Worm (Caenorhabditis elegans) whole organism, young adult: ENCODE measurements around the gene F35H10.3.

Source experiments
- B0019.2 ChIP-seq: fragments of 200-800 bp; sonication (Bioruptor generic); conservative IDR thresholded peaks from 2 replicates; pipeline ENCODE4 v1.3.6; 2022; ENCODE audit warnings: missing genetic modification reagents, missing genetic modification characterization, missing compliant biosample characterization
- B0261.1 ChIP-seq: sonication (generic microtip); optimal IDR thresholded peaks from 2 replicates; lab custom pipeline; 2016; ENCODE audit warnings: mild to moderate bottlenecking, missing genetic modification characterization, moderate library complexity, missing compliant biosample characterization
- F23B12.7 ChIP-seq: sonication (generic microtip); optimal IDR thresholded peaks from 2 replicates; lab custom pipeline; 2017; ENCODE audit warnings: missing genetic modification characterization, mild to moderate bottlenecking, missing compliant biosample characterization, antibody characterized with exemption, moderate library complexity; ENCODE audit not compliant: insufficient read depth
- F33H1.4 ChIP-seq: fragments of 200-800 bp; sonication (Bioruptor generic); IDR thresholded peaks from 2 replicates; pipeline ENCODE4 v1.3.6; 2022; ENCODE audit warnings: missing genetic modification reagents, missing genetic modification characterization, missing compliant biosample characterization
- F37B4.10 ChIP-seq: fragments of 200-800 bp; sonication (Bioruptor generic); IDR thresholded peaks from 2 replicates; pipeline ENCODE4 v1.3.6; 2022; ENCODE audit warnings: missing genetic modification characterization, missing compliant biosample characterization
- F55B11.4 ChIP-seq: sonication (generic microtip); optimal IDR thresholded peaks from 2 replicates; lab custom pipeline; 2016; ENCODE audit warnings: missing compliant biosample characterization, missing genetic modification characterization, borderline replicate concordance; ENCODE audit not compliant: insufficient read depth
- F57C9.4 ChIP-seq: sonication (generic microtip); optimal IDR thresholded peaks from 2 replicates; lab custom pipeline; 2017; ENCODE audit warnings: mild to moderate bottlenecking, missing genetic modification characterization, missing compliant biosample characterization
- K11D2.4 ChIP-seq: fragments of 200-800 bp; sonication (Bioruptor generic); IDR thresholded peaks from 2 replicates; pipeline ENCODE4 v1.3.6; 2022; ENCODE audit warnings: missing genetic modification reagents, missing genetic modification characterization, missing compliant biosample characterization
- Y53F4B.3 ChIP-seq: fragments of 200-800 bp; sonication (Bioruptor generic); IDR thresholded peaks from 2 replicates; pipeline ENCODE4 v1.3.6; 2022; ENCODE audit warnings: missing genetic modification reagents, missing genetic modification characterization, missing compliant biosample characterization
- Y56A3A.18 ChIP-seq: fragments of 200-800 bp; sonication (Bioruptor generic); IDR thresholded peaks from 2 replicates; pipeline ENCODE4 v1.3.6; 2022; ENCODE audit warnings: missing genetic modification reagents, missing genetic modification characterization, missing compliant biosample characterization
- Y95B8A.8 ChIP-seq: fragments of 200-800 bp; sonication (Bioruptor generic); IDR thresholded peaks from 2 replicates; pipeline ENCODE4 v1.3.6; 2022; ENCODE audit warnings: missing genetic modification reagents, missing genetic modification characterization, missing compliant biosample characterization
- athp-1 ChIP-seq: sonication (generic microtip); optimal IDR thresholded peaks from 2 replicates; lab custom pipeline; 2017; ENCODE audit warnings: mild to moderate bottlenecking, missing genetic modification characterization, missing compliant biosample characterization
- attf-5 ChIP-seq: fragments of 200-800 bp; sonication (Bioruptor generic); optimal IDR thresholded peaks from 2 replicates; lab custom pipeline; 2018; ENCODE audit warnings: mild to moderate bottlenecking, missing genetic modification characterization, missing compliant biosample characterization
- bed-2 ChIP-seq: fragments of 200-800 bp; sonication (Bioruptor generic); IDR thresholded peaks from 2 replicates; pipeline ENCODE4 v1.3.6; 2022; ENCODE audit warnings: missing genetic modification reagents, missing genetic modification characterization, missing compliant biosample characterization
- cebp-2 ChIP-seq: fragments of 200-800 bp; sonication (Bioruptor generic); IDR thresholded peaks from 2 replicates; pipeline ENCODE4 v1.3.6; 2022; ENCODE audit warnings: missing genetic modification characterization, missing compliant biosample characterization
- ceh-100 ChIP-seq: fragments of 200-800 bp; sonication (Bioruptor generic); IDR thresholded peaks from 2 replicates; pipeline ENCODE4 v1.3.6; 2022; ENCODE audit warnings: missing genetic modification reagents, missing genetic modification characterization, missing compliant biosample characterization
- ceh-58 ChIP-seq: fragments of 200-800 bp; sonication (Bioruptor generic); IDR thresholded peaks from 2 replicates; pipeline ENCODE4 v1.3.6; 2022; ENCODE audit warnings: missing genetic modification characterization, missing compliant biosample characterization
- ceh-91 ChIP-seq: fragments of 200-800 bp; sonication (Bioruptor generic); IDR thresholded peaks from 2 replicates; pipeline ENCODE4 v1.3.6; 2022; ENCODE audit warnings: missing genetic modification reagents, missing genetic modification characterization, missing compliant biosample characterization
- die-1 ChIP-seq: sonication (generic microtip); optimal IDR thresholded peaks from 2 replicates; lab custom pipeline; 2016; ENCODE audit warnings: missing genotype, mild to moderate bottlenecking, missing genetic modification characterization, missing compliant biosample characterization
- dox-1 ChIP-seq: fragments of 200-800 bp; sonication (Bioruptor generic); IDR thresholded peaks from 2 replicates; pipeline ENCODE4 v1.3.6; 2022; ENCODE audit warnings: missing genetic modification reagents, missing genetic modification characterization, missing compliant biosample characterization
- dpl-1 ChIP-seq: fragments of 150-350 bp; optimal IDR thresholded peaks from 2 replicates; lab custom pipeline; 2014; ENCODE audit warnings: missing biosample characterization, missing genetic modification reagents, missing genetic modification characterization
- efl-1 ChIP-seq: fragments of 150-350 bp; optimal IDR thresholded peaks from 2 replicates; lab custom pipeline; 2014; ENCODE audit warnings: missing biosample characterization, missing genetic modification reagents, missing genetic modification characterization
- egrh-3 ChIP-seq: fragments of 200-800 bp; sonication (Bioruptor generic); IDR thresholded peaks from 2 replicates; pipeline ENCODE4 v1.3.6; 2022; ENCODE audit warnings: missing genetic modification reagents, missing genetic modification characterization, missing compliant biosample characterization
- ets-4 ChIP-seq: fragments of 200-800 bp; sonication (Bioruptor generic); optimal IDR thresholded peaks from 2 replicates; lab custom pipeline; 2018; ENCODE audit warnings: mild to moderate bottlenecking, missing genetic modification characterization, missing compliant biosample characterization
- him-1 ChIP-seq: sonication (generic microtip); optimal IDR thresholded peaks from 2 replicates; lab custom pipeline; 2016; ENCODE audit warnings: missing genotype, missing genetic modification reagents, missing genetic modification characterization, missing compliant biosample characterization
- hlh-12 ChIP-seq: sonication (generic microtip); optimal IDR thresholded peaks from 2 replicates; lab custom pipeline; 2016; ENCODE audit warnings: missing genetic modification characterization, missing compliant biosample characterization
- hmg-1.2 ChIP-seq: fragments of 200-800 bp; sonication (Bioruptor generic); IDR thresholded peaks from 2 replicates; pipeline ENCODE4 v1.3.6; 2022; ENCODE audit warnings: missing genetic modification reagents, missing genetic modification characterization, missing compliant biosample characterization
- lin-26 ChIP-seq: fragments of 200-800 bp; sonication (Bioruptor generic); IDR thresholded peaks from 2 replicates; pipeline ENCODE4 v1.3.6; 2022; ENCODE audit warnings: missing genetic modification reagents, missing genetic modification characterization, missing compliant biosample characterization
- lin-35 ChIP-seq, 3 experiments: fragments of 150-350 bp in 2 of 3; sonication (generic microtip) in 1 of 3; optimal IDR thresholded peaks; 2 replicates each; lab custom pipeline; 2014 to 2018; ENCODE audit warnings: missing biosample characterization in 3 of 3, missing genetic modification characterization in 3 of 3, missing genetic modification reagents in 3 of 3
- madf-6 ChIP-seq: fragments of 200-800 bp; sonication (Bioruptor generic); IDR thresholded peaks from 2 replicates; pipeline ENCODE4 v1.3.6; 2022; ENCODE audit warnings: missing genetic modification reagents, missing genetic modification characterization, missing compliant biosample characterization
- mcd-1 ChIP-seq: fragments of 200-800 bp; sonication (Bioruptor generic); IDR thresholded peaks from 2 replicates; pipeline ENCODE4 v1.3.6; 2022; ENCODE audit warnings: missing genetic modification reagents, missing genetic modification characterization, missing compliant biosample characterization
- nhr-27 ChIP-seq: fragments of 200-800 bp; sonication (Bioruptor generic); optimal IDR thresholded peaks from 2 replicates; lab custom pipeline; 2018; ENCODE audit warnings: mild to moderate bottlenecking, missing genetic modification characterization, moderate library complexity, missing compliant biosample characterization
- pbrm-1 ChIP-seq: fragments of 200-800 bp; sonication (Bioruptor generic); IDR thresholded peaks from 2 replicates; pipeline ENCODE4 v1.3.6; 2022; ENCODE audit warnings: missing genetic modification reagents, missing genetic modification characterization, missing compliant biosample characterization
- rcor-1 ChIP-seq: fragments of 200-800 bp; sonication (Bioruptor generic); IDR thresholded peaks from 2 replicates; pipeline ENCODE4 v1.3.6; 2022; ENCODE audit warnings: missing genetic modification reagents, missing genetic modification characterization, missing compliant biosample characterization
- rec-8 ChIP-seq, 2 experiments: sonication (generic microtip); optimal IDR thresholded peaks; 2 replicates each; lab custom pipeline; 2016; ENCODE audit warnings: mild to moderate bottlenecking in 2 of 2, missing genetic modification characterization in 2 of 2, missing genetic modification reagents in 2 of 2, missing genotype in 2 of 2, missing biosample characterization in 1 of 2, missing compliant biosample characterization in 1 of 2, moderate library complexity in 1 of 2
- rpc-1 ChIP-seq, 2 experiments: fragments of 150-350 bp in 1 of 2; sonication (generic microtip) in 1 of 2; optimal IDR thresholded peaks; 2 replicates each; lab custom pipeline; 2014 to 2018; ENCODE audit warnings: missing biosample characterization in 1 of 2, missing genetic modification characterization in 1 of 2, missing genetic modification reagents in 1 of 2, missing genotype in 1 of 2
- sdz-38 ChIP-seq: sonication (generic microtip); optimal IDR thresholded peaks from 2 replicates; lab custom pipeline; 2016; ENCODE audit warnings: missing genotype, missing genetic modification characterization, missing compliant biosample characterization
- snpc-1.1 ChIP-seq: sonication (generic microtip); optimal IDR thresholded peaks from 2 replicates; lab custom pipeline; 2017; ENCODE audit warnings: missing genetic modification characterization, mild to moderate bottlenecking, missing compliant biosample characterization, antibody characterized with exemption, moderate library complexity, missing genotype, missing genetic modification reagents; ENCODE audit not compliant: insufficient read depth
- snpc-4 ChIP-seq, 5 experiments: fragments of 150-350 bp in 1 of 5; sonication (generic microtip) in 4 of 5; optimal IDR thresholded peaks; 2 replicates each; lab custom pipeline; 2014 to 2018; ENCODE audit warnings: missing genetic modification characterization in 5 of 5, missing biosample characterization in 3 of 5, antibody characterized with exemption in 2 of 5, mild to moderate bottlenecking in 2 of 5, missing compliant biosample characterization in 2 of 5, missing genotype in 2 of 5, moderate library complexity in 2 of 5, missing genetic modification reagents in 1 of 5
- tbp1 ChIP-seq: fragments of 200-800 bp; sonication (Bioruptor generic); optimal IDR thresholded peaks from 2 replicates; lab custom pipeline; 2018; ENCODE audit warnings: mild to moderate bottlenecking, missing genetic modification characterization, missing compliant biosample characterization
- tbx-9 ChIP-seq: sonication (generic microtip); optimal IDR thresholded peaks from 2 replicates; lab custom pipeline; 2016; ENCODE audit warnings: borderline replicate concordance, missing genetic modification characterization, inconsistent platforms, missing compliant biosample characterization
- zfh-2 ChIP-seq: fragments of 200-800 bp; sonication (Bioruptor generic); conservative IDR thresholded peaks from 2 replicates; pipeline ENCODE4 v1.3.6; 2022; ENCODE audit warnings: missing genetic modification reagents, missing genetic modification characterization, missing compliant biosample characterization

Gene F35H10.3

ce11 chrIV:8287287-8287686, 38.5 kb upstream of the F35H10.3 start:
- TF ChIP-seq lin-26 (0 out of 2 replicates have a peak, but pooled peaks have one; percentile 52), nhr-27 (no peak)

- TF ChIP-seq zfh-2 (GFP tag; lab: Robert Waterston, UW), result peak; percentile 73
- TF ChIP-seq F37B4.10 (GFP tag; lab: Robert Waterston, UW), result 0 out of 2 replicates have a peak, but pooled peaks have one; percentile 50
- peak; percentile 29 for TF ChIP-seq die-1 (tag; lab: Kevin White, UChicago)
- peak; percentile 75; the same call in 1 of the 2 replicates for TF ChIP-seq egrh-3 (GFP tag; lab: Robert Waterston, UW)
- no peak for TF ChIP-seq Y56A3A.18 (GFP tag; lab: Robert Waterston, UW)
Observed at ce11 chrIV:8289105-8289504, 36.7 kb upstream of the F35H10.3 start.

- TF ChIP-seq B0261.1 (tag; lab: Kevin White, UChicago) (no peak), Y53F4B.3 (GFP tag; lab: Robert Waterston, UW) (no peak), tbx-9 (tag; lab: Kevin White, UChicago) (no peak), Y95B8A.8 (GFP tag; lab: Robert Waterston, UW) (no peak), mcd-1 (GFP tag; lab: Robert Waterston, UW) (no peak), rcor-1 (no peak), K11D2.4 (GFP tag; lab: Robert Waterston, UW) (no peak), F57C9.4 (tag; lab: Kevin White, UChicago) (no peak), dox-1 (no peak), him-1 (tag; lab: Kevin White, UChicago) (no peak), bed-2 (GFP tag; lab: Robert Waterston, UW) (no peak), attf-5 (GFP tag; lab: Kevin White, UChicago) (no peak), pbrm-1 (GFP tag; lab: Robert Waterston, UW) (no peak), cebp-2 (no peak)
Observed at ce11 chrIV:8289505-8289579, 36.4 kb upstream of the F35H10.3 start, which contains the start of gene nucl-1. nucl-1 (minus strand) TSS chrIV:8289530.

- TF ChIP-seq sdz-38 (tag; lab: Kevin White, UChicago), result no peak
- no peak for TF ChIP-seq Y95B8A.8 (GFP tag; lab: Robert Waterston, UW)
- no peak for TF ChIP-seq F55B11.4 (tag; lab: Kevin White, UChicago)
- no peak for TF ChIP-seq ceh-100 (GFP tag; lab: Robert Waterston, UW)
- no peak for TF ChIP-seq B0019.2 (GFP tag; lab: Robert Waterston, UW)
- TF ChIP-seq madf-6 (GFP tag; lab: Robert Waterston, UW), result peak; percentile 6; the same call in 1 of the 2 replicates
- TF ChIP-seq lin-35 (GFP tag; optimal IDR thresholded peaks at IDR 0.05; lab: Kevin White, UChicago), result no peak
- TF ChIP-seq tbp1 (GFP tag; lab: Kevin White, UChicago), result peak; percentile 24
- no peak for TF ChIP-seq him-1 (tag; lab: Kevin White, UChicago)
- peak; percentile 67 for TF ChIP-seq dpl-1
- TF ChIP-seq ceh-58 (GFP tag; lab: Robert Waterston, UW), result no peak
- no peak for TF ChIP-seq ets-4
- no peak for TF ChIP-seq snpc-4 (GFP tag; optimal IDR thresholded peaks at IDR 0.05; lab: Kevin White, UChicago)
- peak in 1 of 4 experiments; percentile 54 for TF ChIP-seq snpc-4 (tag; optimal IDR thresholded peaks at IDR 0.05; lab: Kevin White, UChicago)
- no peak for TF ChIP-seq rpc-1 (optimal IDR thresholded peaks at IDR 0.05; lab: Kevin White, UChicago)
- TF ChIP-seq rpc-1 (tag; optimal IDR thresholded peaks at IDR 0.05; lab: Kevin White, UChicago), result no peak
- no peak for TF ChIP-seq ceh-91
- TF ChIP-seq rec-8 (tag; optimal IDR thresholded peaks at IDR 0.05; lab: Kevin White, UChicago), result no peak
- peak; percentile 3; the same call in 1 of the 2 replicates for TF ChIP-seq hmg-1.2
- TF ChIP-seq athp-1 (tag; lab: Kevin White, UChicago), result no peak
- peak; percentile 87 for TF ChIP-seq F33H1.4 (GFP tag; lab: Robert Waterston, UW)
- TF ChIP-seq lin-26, result no peak
- TF ChIP-seq F23B12.7, result peak; percentile 45
- no peak for TF ChIP-seq hlh-12 (tag; lab: Kevin White, UChicago)
- no peak for TF ChIP-seq snpc-1.1
- peak; percentile 72 for TF ChIP-seq efl-1 (GFP tag; lab: Kevin White, UChicago)
- TF ChIP-seq attf-5 (GFP tag; lab: Kevin White, UChicago), result peak; percentile 55
Observed at ce11 chrIV:8289580-8290323, 36.0 kb upstream of the F35H10.3 start, which contains the start of gene daf-31. daf-31 (plus strand) TSS chrIV:8290273.
